Worm (Caenorhabditis elegans) whole organism, early embryonic: ENCODE measurements around the gene ntc-1.

Experiments
- B0310.2 ChIP-seq: sonication (generic microtip); optimal IDR thresholded peaks from 2 replicates; lab custom pipeline; 2016; ENCODE audit warnings: mild to moderate bottlenecking, missing genetic modification characterization, missing compliant biosample characterization
- F13C5.2 ChIP-seq: sonication (generic microtip); optimal IDR thresholded peaks from 2 replicates; lab custom pipeline; 2017; ENCODE audit warnings: mild to moderate bottlenecking, missing genetic modification characterization, inconsistent platforms, missing compliant biosample characterization
- aly-1 ChIP-seq: sonication (generic microtip); optimal IDR thresholded peaks from 2 replicates; lab custom pipeline; 2016; ENCODE audit warnings: missing genetic modification characterization, missing compliant biosample characterization
- ama-1 ChIP-seq: fragments of 150-350 bp; optimal IDR thresholded peaks from 2 replicates; lab custom pipeline; 2014
- ceh-13 ChIP-seq: fragments of 200-800 bp; sonication (Bioruptor generic); optimal IDR thresholded peaks from 2 replicates; lab custom pipeline; 2018; ENCODE audit warnings: mild to moderate bottlenecking, missing genetic modification characterization, missing compliant biosample characterization
- ceh-36 ChIP-seq: sonication (generic microtip); optimal IDR thresholded peaks from 2 replicates; lab custom pipeline; 2016; ENCODE audit warnings: missing genetic modification characterization, inconsistent platforms, missing compliant biosample characterization
- ets-7 ChIP-seq: sonication (generic microtip); optimal IDR thresholded peaks from 2 replicates; lab custom pipeline; 2016; ENCODE audit warnings: missing genotype, missing genetic modification characterization, missing compliant biosample characterization
- flt-1 ChIP-seq: fragments of 200-800 bp; sonication (Bioruptor generic); IDR thresholded peaks from 2 replicates; pipeline ENCODE4 v1.3.6; 2022; ENCODE audit warnings: missing genetic modification characterization, missing compliant biosample characterization
- hmbx-1 ChIP-seq: sonication (generic microtip); optimal IDR thresholded peaks from 2 replicates; lab custom pipeline; 2016; ENCODE audit warnings: mild to moderate bottlenecking, missing genetic modification characterization, missing compliant biosample characterization
- hmg-4 ChIP-seq: fragments of 200-800 bp; sonication (Bioruptor generic); optimal IDR thresholded peaks from 2 replicates; lab custom pipeline; 2018; ENCODE audit warnings: mild to moderate bottlenecking, missing genetic modification characterization, missing compliant biosample characterization
- hnd-1 ChIP-seq: sonication (generic microtip); optimal IDR thresholded peaks from 2 replicates; lab custom pipeline; 2016; ENCODE audit warnings: missing genetic modification characterization, missing compliant biosample characterization
- pes-1 ChIP-seq: fragments of 200-800 bp; sonication (Bioruptor generic); IDR thresholded peaks from 2 replicates; pipeline ENCODE4 v1.3.6; 2022; ENCODE audit warnings: missing genetic modification reagents, missing genetic modification characterization, missing compliant biosample characterization
- scrt-1 ChIP-seq: fragments of 200-800 bp; sonication (Bioruptor generic); IDR thresholded peaks from 2 replicates; pipeline ENCODE4 v1.3.6; 2022; ENCODE audit warnings: missing genetic modification characterization, missing compliant biosample characterization
- sea-1 ChIP-seq: fragments of 200-800 bp; sonication (Bioruptor generic); conservative IDR thresholded peaks from 2 replicates; pipeline ENCODE4 v1.3.6; 2022; ENCODE audit warnings: missing genetic modification characterization, missing compliant biosample characterization
- tbx-11 ChIP-seq: fragments of 200-800 bp; sonication (Bioruptor generic); IDR thresholded peaks from 2 replicates; pipeline ENCODE4 v1.3.6; 2022; ENCODE audit warnings: missing genetic modification characterization, missing compliant biosample characterization
- tbx-37 ChIP-seq: fragments of 200-800 bp; sonication (Bioruptor generic); conservative IDR thresholded peaks from 2 replicates; pipeline ENCODE4 v1.3.6; 2022; ENCODE audit warnings: missing genetic modification reagents, missing genetic modification characterization, missing compliant biosample characterization
- tra-4 ChIP-seq: sonication (generic microtip); optimal IDR thresholded peaks from 2 replicates; lab custom pipeline; 2017; ENCODE audit warnings: missing genetic modification characterization, missing compliant biosample characterization

The ntc-1 gene

DNA sequence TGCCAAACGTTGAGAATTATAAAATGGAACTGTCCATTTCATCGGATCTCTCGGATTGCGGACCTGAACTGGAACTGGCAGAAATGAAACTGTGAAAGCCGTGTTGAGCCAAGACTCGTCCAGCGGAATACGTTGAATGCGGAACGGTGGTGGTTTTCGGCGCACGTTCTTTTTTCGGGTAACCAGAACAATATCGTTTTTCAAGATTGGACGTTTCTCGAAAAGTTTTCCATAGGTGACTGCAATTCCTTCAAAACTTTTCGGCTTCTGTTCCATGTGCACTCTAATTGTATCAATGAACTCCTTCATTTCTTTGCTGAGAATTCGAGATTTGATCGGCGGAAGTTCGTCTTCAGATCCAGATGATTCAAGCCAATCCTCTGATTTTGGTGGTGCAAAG lies 21.1 kb upstream of the ntc-1 start:
- TF ChIP-seq ama-1 (lab: Kevin White, UChicago) (no peak), F13C5.2 (no peak), ets-7 (tag; lab: Kevin White, UChicago) (no peak), scrt-1 (GFP tag; lab: Robert Waterston, UW) (no peak), pes-1 (GFP tag; lab: Robert Waterston, UW) (no peak), sea-1 (no peak), B0310.2 (no peak)

DNA sequence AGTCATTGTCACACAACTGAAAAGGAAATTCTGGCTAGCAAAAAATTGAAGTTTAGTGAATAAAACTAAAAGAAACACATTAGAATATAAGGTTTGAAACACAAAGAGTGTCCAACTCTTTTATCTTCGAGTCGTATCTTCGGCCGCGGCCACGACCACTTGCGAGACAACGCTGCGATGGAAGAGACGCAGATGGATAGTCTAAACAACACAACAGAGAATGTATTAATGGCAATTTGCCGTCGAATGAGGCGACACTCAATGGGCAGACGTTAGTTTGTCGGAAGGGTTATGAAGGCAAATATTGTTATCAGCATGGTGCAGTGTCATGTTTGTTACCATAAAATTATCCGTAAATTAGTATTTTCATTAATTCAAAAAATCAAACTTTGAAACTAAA lies 12.8 kb upstream of the ntc-1 start, which contains the start of gene F39C12.1:
TSS of gene F39C12.1 (minus strand) at position 136 of the 400 bp plus-strand sequence.
- no peak for TF ChIP-seq sea-1
- no peak for TF ChIP-seq hmbx-1 (tag; lab: Kevin White, UChicago)
- TF ChIP-seq tbx-37 (GFP tag; lab: Robert Waterston, UW): no peak
- no peak for TF ChIP-seq ceh-13 (GFP tag; lab: Kevin White, UChicago)
- no peak for TF ChIP-seq tra-4 (tag; lab: Kevin White, UChicago)
- no peak for TF ChIP-seq ama-1 (lab: Kevin White, UChicago)
- no peak for TF ChIP-seq aly-1 (tag; lab: Kevin White, UChicago)
- TF ChIP-seq flt-1: no peak

ce11 chrX:4859582-4860095 lies 6.3 kb upstream of the ntc-1 start, which contains the start of gene add-1:
Gene add-1, minus strand, starts transcription at chrX:4860045.
- no peak for TF ChIP-seq B0310.2
- no peak for TF ChIP-seq flt-1
- TF ChIP-seq sea-1: no peak
- no peak for TF ChIP-seq tbx-11 (GFP tag; lab: Robert Waterston, UW)
- TF ChIP-seq F13C5.2: no peak
- no peak for TF ChIP-seq ets-7 (tag; lab: Kevin White, UChicago)
- TF ChIP-seq ceh-13 (GFP tag; lab: Kevin White, UChicago): no peak
- TF ChIP-seq tra-4 (tag; lab: Kevin White, UChicago): no peak
- TF ChIP-seq hmg-4 (GFP tag; lab: Kevin White, UChicago): no peak
- no peak for TF ChIP-seq tbx-37 (GFP tag; lab: Robert Waterston, UW)
- no peak for TF ChIP-seq scrt-1 (GFP tag; lab: Robert Waterston, UW)

DNA sequence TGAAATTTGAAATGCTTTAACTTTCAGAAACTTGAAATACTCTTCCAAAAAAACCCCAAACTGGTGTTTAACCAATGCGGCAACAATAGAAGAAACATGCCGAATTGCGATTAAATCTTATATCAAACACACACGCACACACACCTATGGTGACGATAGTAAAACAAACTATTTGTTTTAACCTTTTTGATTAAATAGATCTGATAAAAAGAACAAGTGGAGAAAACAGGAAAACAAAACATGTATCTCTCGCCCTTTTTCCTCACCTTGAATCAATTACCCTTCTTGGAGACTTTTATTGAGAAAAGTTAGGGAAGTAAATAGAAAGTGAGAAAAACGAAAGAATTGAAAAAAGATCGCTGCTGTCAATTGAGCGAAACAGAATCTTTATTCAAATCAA lies 4.5 kb upstream of the ntc-1 start:
- TF ChIP-seq scrt-1 (GFP tag; lab: Robert Waterston, UW) (no peak), ets-7 (tag; lab: Kevin White, UChicago) (no peak), tbx-37 (GFP tag; lab: Robert Waterston, UW) (no peak), hmbx-1 (tag; lab: Kevin White, UChicago) (no peak), tra-4 (tag; lab: Kevin White, UChicago) (no peak), ama-1 (lab: Kevin White, UChicago) (no peak), aly-1 (tag; lab: Kevin White, UChicago) (no peak), pes-1 (GFP tag; lab: Robert Waterston, UW) (no peak), ceh-36 (no peak), flt-1 (no peak), ceh-13 (GFP tag; lab: Kevin White, UChicago) (no peak), hnd-1 (tag; lab: Kevin White, UChicago) (no peak), sea-1 (no peak), F13C5.2 (no peak), tbx-11 (GFP tag; lab: Robert Waterston, UW) (no peak), hmg-4 (GFP tag; lab: Kevin White, UChicago) (no peak), B0310.2 (no peak)

DNA sequence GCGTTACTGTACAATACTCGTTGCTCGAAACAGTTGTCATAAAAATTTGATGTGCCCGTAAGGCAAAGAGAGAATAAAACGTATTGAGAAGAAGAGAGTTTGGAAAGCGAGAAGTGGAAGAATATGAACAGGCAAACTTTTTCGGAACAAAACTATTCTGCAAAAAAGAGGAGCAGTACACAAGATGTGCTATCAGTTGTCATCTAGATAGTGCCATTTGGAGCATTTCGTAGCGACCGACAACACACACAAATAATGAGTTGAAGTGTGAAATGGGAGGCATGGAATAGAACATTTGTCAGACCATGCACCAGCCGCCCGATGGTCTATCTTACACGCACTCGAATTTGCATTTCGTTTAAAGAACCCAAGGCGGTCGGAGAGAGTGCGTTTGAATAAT lies 3.8 kb upstream of the ntc-1 start:
- TF ChIP-seq pes-1 (GFP tag; lab: Robert Waterston, UW) (no peak), B0310.2 (no peak), hmbx-1 (tag; lab: Kevin White, UChicago) (no peak), ceh-13 (GFP tag; lab: Kevin White, UChicago) (no peak), flt-1 (no peak), hnd-1 (tag; lab: Kevin White, UChicago) (no peak)

DNA sequence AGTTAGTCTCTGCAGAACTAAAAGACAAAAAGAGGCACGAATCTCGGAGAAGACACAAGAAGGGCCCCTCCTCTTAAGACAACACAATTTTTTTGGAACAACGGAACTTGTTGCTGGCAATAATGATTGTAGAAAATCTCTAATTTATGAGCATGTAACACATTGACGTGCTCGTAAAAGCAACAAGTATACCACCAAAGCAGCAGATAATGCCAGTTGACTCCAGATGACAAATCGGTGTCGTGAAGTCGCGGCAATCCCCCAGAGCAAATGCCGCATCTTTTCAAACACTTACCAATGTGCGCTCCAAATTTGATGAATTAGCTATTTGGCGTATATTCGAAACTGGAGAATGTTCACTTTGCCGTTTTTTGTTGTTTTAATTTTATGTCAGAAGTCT lies 1.7 kb upstream of the ntc-1 start:
- TF ChIP-seq ets-7 (tag; lab: Kevin White, UChicago) (no peak), B0310.2 (no peak), sea-1 (no peak), ama-1 (lab: Kevin White, UChicago) (no peak), hmg-4 (GFP tag; lab: Kevin White, UChicago) (no peak), F13C5.2 (no peak), flt-1 (no peak), tbx-11 (GFP tag; lab: Robert Waterston, UW) (no peak), hnd-1 (tag; lab: Kevin White, UChicago) (no peak), scrt-1 (GFP tag; lab: Robert Waterston, UW) (no peak), hmbx-1 (tag; lab: Kevin White, UChicago) (no peak), tbx-37 (GFP tag; lab: Robert Waterston, UW) (no peak), tra-4 (tag; lab: Kevin White, UChicago) (no peak), aly-1 (tag; lab: Kevin White, UChicago) (no peak), ceh-36 (no peak)

DNA sequence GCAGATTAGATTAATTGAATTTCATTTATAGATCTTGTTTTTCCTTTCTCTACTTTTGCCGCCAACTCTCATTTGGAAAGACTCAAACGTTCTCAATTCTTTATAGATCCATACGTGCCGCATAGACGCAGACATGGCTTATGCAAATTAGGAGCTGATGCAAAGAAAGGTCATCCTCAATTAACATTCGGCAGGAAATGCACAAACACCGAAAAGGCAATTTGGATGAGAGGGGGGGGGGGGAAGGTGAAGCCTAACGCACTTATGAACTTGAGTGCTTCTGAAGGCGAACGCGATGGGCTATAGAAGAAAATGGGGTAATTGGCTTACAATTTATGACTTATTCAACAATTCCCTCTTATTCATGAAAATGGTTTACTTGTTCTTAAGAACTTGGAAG lies 3.7 kb downstream of the ntc-1 start:
- TF ChIP-seq flt-1 (peak; percentile 3; the same call in 1 of the 2 replicates), ceh-13 (GFP tag; lab: Kevin White, UChicago) (no peak)

- no peak for TF ChIP-seq hmg-4 (GFP tag; lab: Kevin White, UChicago)
Measured at ce11 chrX:4870683-4871082, 4.8 kb downstream of the ntc-1 start.
